Worm (Caenorhabditis elegans): Measurements from ENCODE around the gene math-8.

DNA sequence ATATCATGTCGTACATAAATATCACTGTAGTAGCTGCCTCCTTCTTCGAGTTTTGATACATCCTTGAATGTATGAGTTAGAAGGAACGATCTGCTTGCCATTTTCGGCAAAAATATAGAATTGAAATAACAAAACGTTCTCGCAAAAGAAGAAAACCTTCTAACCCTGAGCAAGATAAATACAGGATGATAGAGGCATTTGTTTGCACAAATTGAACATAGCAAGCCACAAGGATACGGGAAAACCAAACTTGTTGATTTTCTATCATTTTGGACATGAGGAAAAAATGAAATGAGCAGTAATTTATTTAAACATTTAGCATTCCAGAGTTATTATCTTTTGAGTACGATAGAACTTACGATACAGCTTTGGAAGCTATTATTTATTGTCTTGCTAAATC lies at the start of gene math-8:
- TF ChIP-seq nhr-77 (tag; optimal IDR thresholded peaks at IDR 0.05) (no peak), lin-38 (GFP tag; IDR thresholded peaks at IDR 0.05) (no peak)
